Fruit fly (Drosophila melanogaster): ENCODE measurements around the gene CG7886.
A peak's percentile ranks its signal among the peaks of the same experiment; 100 is the strongest.

Gene CG7886

dm6 chr3R:14691019-14691777 is 48.8 kb upstream of the CG7886 start (continued):
- TF ChIP-seq sc (optimal IDR thresholded peaks at IDR 0.05) (no peak), sc (GFP tag; optimal IDR thresholded peaks at IDR 0.05) (peak; percentile 9), Lim3 (GFP tag; IDR thresholded peaks at IDR 0.05) (no peak), CG17361 (GFP tag; IDR thresholded peaks at IDR 0.05) (0 out of 3 replicates have a peak, but pooled peaks have one; percentile 13), Xbp1 (GFP tag; optimal IDR thresholded peaks at IDR 0.05) (peak; percentile 0), CG11085 (GFP tag; IDR thresholded peaks at IDR 0.05) (no peak), danr (GFP tag; IDR thresholded peaks at IDR 0.05) (no peak), CG11723 (GFP tag; optimal IDR thresholded peaks at IDR 0.05) (no peak), CG3281 (GFP tag; optimal IDR thresholded peaks at IDR 0.05) (no peak), kni (GFP tag; optimal IDR thresholded peaks at IDR 0.05) (no peak), CG2712 (tag; optimal IDR thresholded peaks at IDR 0.05) (peak; percentile 8), wek (GFP tag; optimal IDR thresholded peaks at IDR 0.05) (no peak), cas (GFP tag; IDR thresholded peaks at IDR 0.05) (no peak), salm (tag; optimal IDR thresholded peaks at IDR 0.05) (no peak), CG12104 (GFP tag; optimal IDR thresholded peaks at IDR 0.05) (no peak), Ets65A (GFP tag) (peak; percentile 2)

dm6 chr3R:14690065-14690464 is 47.7 kb upstream of the CG7886 start:
- TF ChIP-seq chinmo (GFP tag; IDR thresholded peaks at IDR 0.05; ENCODE audit: partially characterized antibody) (0 out of 4 replicates have a peak, but pooled peaks have one; percentile 45), CG2199 (GFP tag; IDR thresholded peaks at IDR 0.05) (peak; percentile 87; the same call in 1 of the 3 replicates), Hr78 (GFP tag; optimal IDR thresholded peaks at IDR 0.05) (peak in 1 of 2 experiments; percentile 37), CG9609 (GFP tag; optimal IDR thresholded peaks at IDR 0.05) (no peak), sens (GFP tag) (peak; percentile 20)

- TF ChIP-seq Med (GFP tag): peak; percentile 47
- 0 out of 4 replicates have a peak, but pooled peaks have one; percentile 55 for TF ChIP-seq chinmo (GFP tag; IDR thresholded peaks at IDR 0.05; ENCODE audit: partially characterized antibody)
- TF ChIP-seq sd (tag; optimal IDR thresholded peaks at IDR 0.05): peak; percentile 24
- TF ChIP-seq aop (GFP tag; IDR thresholded peaks at IDR 0.05): no peak
- TF ChIP-seq stwl (tag; optimal IDR thresholded peaks at IDR 0.05): no peak
- TF ChIP-seq CG8290 (GFP tag; optimal IDR thresholded peaks at IDR 0.05): no peak
- TF ChIP-seq CG8290 (tag; optimal IDR thresholded peaks at IDR 0.05): no peak
Measured at dm6 chr3R:14687296-14687695, 44.9 kb upstream of the CG7886 start.

dm6 chr3R:14683928-14684327 is 41.6 kb upstream of the CG7886 start:
- TF ChIP-seq ewg (GFP tag; optimal IDR thresholded peaks at IDR 0.05) (no peak), Sin3A (optimal IDR thresholded peaks at IDR 0.05) (no peak), dpn (GFP tag; optimal IDR thresholded peaks at IDR 0.05) (no peak), CG6854 (GFP tag; optimal IDR thresholded peaks at IDR 0.05) (no peak), ara (GFP tag; IDR thresholded peaks at IDR 0.05) (0 out of 2 replicates have a peak, but pooled peaks have one; percentile 33), Hr3 (GFP tag; optimal IDR thresholded peaks at IDR 0.05) (no peak), H2.0 (GFP tag; IDR thresholded peaks at IDR 0.05) (0 out of 2 replicates have a peak, but pooled peaks have one; percentile 6), CG7839 (tag; optimal IDR thresholded peaks at IDR 0.05) (peak; percentile 6), Hr51 (GFP tag; optimal IDR thresholded peaks at IDR 0.05) (no peak), CG11560 (tag; IDR thresholded peaks at IDR 0.05) (no peak), pan (optimal IDR thresholded peaks at IDR 0.05) (no peak), pan (GFP tag; optimal IDR thresholded peaks at IDR 0.05 in 1 of 2, IDR thresholded peaks at IDR 0.05 in 1 of 2) (peak in 1 of 2 experiments; percentile 38), CG2712 (tag; optimal IDR thresholded peaks at IDR 0.05) (peak; percentile 23), CG33213 (GFP tag; optimal IDR thresholded peaks at IDR 0.05) (no peak), Atf3 (GFP tag; optimal IDR thresholded peaks at IDR 0.05) (no peak), slp2 (GFP tag; optimal IDR thresholded peaks at IDR 0.05) (no peak), CG7786 (GFP tag; optimal IDR thresholded peaks at IDR 0.05) (no peak), CG4282 (GFP tag; optimal IDR thresholded peaks at IDR 0.05) (no peak), Opbp (GFP tag; IDR thresholded peaks at IDR 0.05; ENCODE audit: partially characterized antibody) (no peak), CG30403 (GFP tag; optimal IDR thresholded peaks at IDR 0.05) (no peak), lbe (GFP tag; optimal IDR thresholded peaks at IDR 0.05) (no peak)

Data from whole organism, embryonic.